Worm (Caenorhabditis elegans): Measurements from ENCODE around the gene R09D1.13.

ce11 chrII:9421969-9422368, 23.3 kb downstream of the R09D1.13 start, which contains the start of gene M176.11:
- TF ChIP-seq tab-1 (GFP tag; IDR thresholded peaks at IDR 0.05), result no peak
- TF ChIP-seq flt-1 (GFP tag; IDR thresholded peaks at IDR 0.05), result no peak
